Worm (Caenorhabditis elegans) whole organism, midembryonic: ENCODE measurements around the gene Y9C12A.1.

Source experiments
- T22C8.4 ChIP-seq: fragments of 200-800 bp; sonication (Bioruptor generic); IDR thresholded peaks from 2 replicates; pipeline ENCODE4 v1.3.6; 2022; ENCODE audit warnings: missing genetic modification characterization, missing compliant biosample characterization
- cog-1 ChIP-seq: sonication (generic microtip); optimal IDR thresholded peaks from 2 replicates; lab custom pipeline; 2016; ENCODE audit warnings: missing genetic modification characterization, missing compliant biosample characterization
- flt-1 ChIP-seq: fragments of 200-800 bp; sonication (Bioruptor generic); IDR thresholded peaks from 2 replicates; pipeline ENCODE4 v1.3.6; 2022; ENCODE audit warnings: missing genetic modification characterization, missing compliant biosample characterization
- klf-2 ChIP-seq: fragments of 200-800 bp; sonication (Bioruptor generic); conservative IDR thresholded peaks from 2 replicates; pipeline ENCODE4 v1.3.6; 2022; ENCODE audit warnings: missing genetic modification reagents, missing genetic modification characterization, missing compliant biosample characterization
- med-1 ChIP-seq: sonication (generic microtip); optimal IDR thresholded peaks from 2 replicates; lab custom pipeline; 2017; ENCODE audit warnings: missing genetic modification characterization, mild to moderate bottlenecking, missing compliant biosample characterization, antibody characterized with exemption, missing genetic modification reagents; ENCODE audit not compliant: insufficient read depth
- ref-1 ChIP-seq: fragments of 200-800 bp; sonication (Bioruptor generic); conservative IDR thresholded peaks from 2 replicates; pipeline ENCODE4 v1.3.6; 2022; ENCODE audit warnings: missing genetic modification reagents, missing genetic modification characterization, missing compliant biosample characterization
- tab-1 ChIP-seq: fragments of 200-800 bp; sonication (Bioruptor generic); IDR thresholded peaks from 2 replicates; pipeline ENCODE4 v1.3.6; 2022; ENCODE audit warnings: missing genetic modification characterization, missing compliant biosample characterization
- ztf-23 ChIP-seq: fragments of 200-800 bp; sonication (Bioruptor generic); IDR thresholded peaks from 2 replicates; pipeline ENCODE4 v1.3.6; 2022; ENCODE audit warnings: missing genetic modification reagents, missing genetic modification characterization, missing compliant biosample characterization
- ztf-29 ChIP-seq: fragments of 200-800 bp; sonication (Bioruptor generic); IDR thresholded peaks from 2 replicates; pipeline ENCODE4 v1.3.6; 2022; ENCODE audit warnings: missing genetic modification reagents, missing genetic modification characterization, missing compliant biosample characterization

Y9C12A.1 gene

DNA sequence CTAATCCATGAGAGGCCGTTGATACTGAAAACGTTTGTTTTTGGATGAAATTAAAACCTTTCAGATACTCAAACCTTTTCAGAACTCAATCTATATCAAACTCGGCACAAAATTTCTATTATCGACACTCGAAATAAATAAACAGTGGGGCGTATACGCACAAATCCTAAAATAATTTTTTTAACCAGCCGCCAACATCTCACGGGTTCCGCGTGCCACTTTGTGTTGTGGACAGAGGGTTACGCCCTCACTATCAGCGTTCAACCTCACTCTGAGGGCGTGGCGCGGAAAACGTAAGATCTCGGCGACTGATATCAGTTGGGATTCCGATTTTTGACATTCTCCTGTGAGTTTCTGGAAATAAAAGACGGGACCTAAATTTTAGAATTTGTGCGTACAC lies 1.2 kb downstream of the Y9C12A.1 start:
- TF ChIP-seq klf-2 (GFP tag; lab: Robert Waterston, UW), result no peak
- no peak for TF ChIP-seq med-1 (GFP tag; lab: Kevin White, UChicago)
- no peak for TF ChIP-seq ztf-23 (GFP tag; lab: Robert Waterston, UW)
- no peak for TF ChIP-seq cog-1 (tag; lab: Kevin White, UChicago)
- TF ChIP-seq flt-1 (GFP tag; lab: Robert Waterston, UW), result no peak
- no peak for TF ChIP-seq ztf-29 (GFP tag; lab: Robert Waterston, UW)
- TF ChIP-seq ref-1, result no peak
- TF ChIP-seq T22C8.4 (GFP tag; lab: Robert Waterston, UW), result no peak
- TF ChIP-seq tab-1 (GFP tag; lab: Robert Waterston, UW), result no peak

DNA sequence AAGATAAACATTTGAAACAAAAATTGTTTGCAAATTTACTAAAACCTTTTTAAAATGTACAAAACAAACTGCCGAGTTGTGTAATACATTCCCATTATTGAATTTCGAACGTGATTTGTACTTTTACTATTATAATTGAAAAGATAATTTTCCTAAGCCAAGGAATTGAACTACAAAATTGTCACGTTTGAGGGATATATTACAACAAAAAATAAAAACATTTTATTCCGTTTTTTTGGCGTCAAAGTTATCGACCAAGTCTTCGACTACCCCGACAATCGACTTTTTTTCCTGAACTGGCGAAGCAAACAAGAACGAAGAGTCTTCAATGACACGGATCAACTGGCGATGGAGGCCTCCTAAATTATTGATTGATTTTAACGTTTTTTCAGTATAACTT lies 1.7 kb downstream of the Y9C12A.1 start, which contains the start of gene T19D7.7:
Gene T19D7.7 (minus strand): TSS at position 101 of the 400 bp plus-strand sequence.
- TF ChIP-seq T22C8.4 (GFP tag; lab: Robert Waterston, UW) (no peak), med-1 (GFP tag; lab: Kevin White, UChicago) (no peak), tab-1 (GFP tag; lab: Robert Waterston, UW) (no peak), ref-1 (no peak)

DNA sequence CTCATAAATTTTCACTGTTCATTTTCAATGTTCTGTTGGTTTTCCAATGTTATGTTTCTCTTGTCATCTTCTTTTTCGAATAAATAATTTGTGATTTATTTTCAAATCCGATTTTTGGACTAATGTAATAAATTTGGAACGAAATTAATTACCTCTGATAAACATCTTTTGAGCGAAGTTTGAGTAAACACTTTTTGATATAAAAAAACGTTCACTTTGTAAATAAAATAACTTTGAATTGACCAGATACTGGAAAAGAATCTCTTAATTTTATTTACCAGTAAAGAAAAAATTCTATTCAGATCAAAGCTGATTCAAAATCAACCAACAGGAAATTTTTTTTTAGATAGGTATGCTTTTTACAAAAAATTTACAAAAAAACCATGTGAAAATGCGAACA lies 10.8 kb downstream of the Y9C12A.1 start, which contains the start of gene lgc-32:
Gene lgc-32 (plus strand): TSS at position 301 of the 400 bp plus-strand sequence.
- no peak for TF ChIP-seq T22C8.4 (GFP tag; lab: Robert Waterston, UW)
- no peak for TF ChIP-seq klf-2 (GFP tag; lab: Robert Waterston, UW)
- no peak for TF ChIP-seq cog-1 (tag; lab: Kevin White, UChicago)
- no peak for TF ChIP-seq ref-1
- no peak for TF ChIP-seq tab-1 (GFP tag; lab: Robert Waterston, UW)

DNA sequence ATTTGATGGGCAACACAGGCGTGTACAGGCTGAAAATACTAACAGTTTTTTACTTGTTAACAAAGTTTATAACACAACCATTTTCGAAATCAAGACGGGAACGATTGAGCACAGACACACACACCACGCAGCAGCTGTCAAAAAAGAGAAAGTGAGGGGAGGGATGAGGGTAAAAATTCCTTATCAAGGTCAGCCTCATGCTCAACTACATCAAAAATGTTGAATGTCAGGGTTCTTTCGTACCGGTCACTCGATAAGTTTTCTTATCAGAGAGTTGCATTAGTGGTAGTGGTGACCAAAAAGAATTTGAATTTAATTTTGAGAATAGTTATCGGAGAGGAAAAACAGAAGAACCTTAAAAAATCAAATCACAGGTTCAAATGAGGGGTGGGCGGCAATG lies 12.0 kb downstream of the Y9C12A.1 start, which contains the start of gene T19D7.6:
Gene T19D7.6 (minus strand): TSS at position 198 of the 400 bp plus-strand sequence.
- TF ChIP-seq cog-1 (tag; lab: Kevin White, UChicago) (no peak), ref-1 (no peak), T22C8.4 (GFP tag; lab: Robert Waterston, UW) (no peak), klf-2 (GFP tag; lab: Robert Waterston, UW) (no peak)

DNA sequence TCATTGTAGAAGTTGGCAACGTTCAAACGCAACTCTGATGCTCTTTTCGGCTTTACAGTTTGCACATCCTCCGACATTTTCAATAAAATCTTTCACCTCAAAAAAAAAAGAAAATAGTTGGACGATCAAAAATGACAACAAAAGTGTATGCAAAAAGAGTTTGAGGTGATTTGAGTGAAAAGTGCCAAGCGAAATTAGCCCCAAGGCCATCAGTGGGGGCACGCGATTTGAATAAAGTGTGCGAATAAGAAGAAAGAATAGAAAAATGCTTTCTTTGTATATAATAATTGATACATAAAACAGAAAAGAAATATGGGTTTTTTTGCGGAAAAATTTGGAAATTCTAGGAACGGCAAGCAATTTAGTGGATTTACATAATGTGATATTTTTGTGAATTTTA lies 16.5 kb downstream of the Y9C12A.1 start, which contains the start of gene T19D7.5:
Gene T19D7.5 (minus strand): TSS at position 101 of the 400 bp plus-strand sequence.
- TF ChIP-seq cog-1 (tag; lab: Kevin White, UChicago) (no peak), flt-1 (GFP tag; lab: Robert Waterston, UW) (no peak), ref-1 (no peak), med-1 (GFP tag; lab: Kevin White, UChicago) (no peak), T22C8.4 (GFP tag; lab: Robert Waterston, UW) (no peak), ztf-29 (GFP tag; lab: Robert Waterston, UW) (no peak), klf-2 (GFP tag; lab: Robert Waterston, UW) (no peak), ztf-23 (GFP tag; lab: Robert Waterston, UW) (no peak), tab-1 (GFP tag; lab: Robert Waterston, UW) (no peak)

DNA sequence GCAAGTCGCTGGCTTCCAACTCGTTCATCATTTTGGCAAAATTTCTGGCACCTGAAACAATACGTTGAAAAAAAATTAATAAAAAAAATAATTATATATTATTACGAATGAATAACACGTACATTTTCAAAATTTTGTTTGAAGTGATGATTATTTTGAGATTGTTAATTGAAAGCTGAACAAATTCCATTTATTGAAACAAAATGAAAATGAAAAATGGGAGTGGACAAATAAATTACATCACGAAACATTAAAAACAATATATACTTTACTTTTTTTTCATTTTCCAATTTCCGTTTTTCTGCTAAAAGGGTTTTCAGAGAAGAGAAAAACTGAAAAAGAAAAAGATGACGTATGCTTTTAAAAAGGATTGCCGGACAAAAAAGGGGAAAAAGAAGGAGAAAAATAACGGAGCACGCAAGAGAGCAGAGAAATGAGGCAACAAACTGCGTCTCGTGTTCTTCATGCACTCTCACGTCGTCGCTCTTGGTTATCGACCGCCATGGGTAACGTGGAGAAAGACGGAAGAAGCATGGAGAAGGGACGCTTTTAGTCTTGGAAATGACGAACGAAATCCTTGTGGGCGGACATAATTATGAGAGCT lies 20.8 kb downstream of the Y9C12A.1 start, which contains the start of gene rund-1:
Gene rund-1 (minus strand): TSS at position 51 of the 604 bp plus-strand sequence.
- TF ChIP-seq ztf-23 (GFP tag; lab: Robert Waterston, UW) (no peak), ztf-29 (GFP tag; lab: Robert Waterston, UW) (no peak), T22C8.4 (GFP tag; lab: Robert Waterston, UW) (no peak), tab-1 (GFP tag; lab: Robert Waterston, UW) (no peak), klf-2 (GFP tag; lab: Robert Waterston, UW) (no peak), ref-1 (no peak), med-1 (GFP tag; lab: Kevin White, UChicago) (no peak)

DNA sequence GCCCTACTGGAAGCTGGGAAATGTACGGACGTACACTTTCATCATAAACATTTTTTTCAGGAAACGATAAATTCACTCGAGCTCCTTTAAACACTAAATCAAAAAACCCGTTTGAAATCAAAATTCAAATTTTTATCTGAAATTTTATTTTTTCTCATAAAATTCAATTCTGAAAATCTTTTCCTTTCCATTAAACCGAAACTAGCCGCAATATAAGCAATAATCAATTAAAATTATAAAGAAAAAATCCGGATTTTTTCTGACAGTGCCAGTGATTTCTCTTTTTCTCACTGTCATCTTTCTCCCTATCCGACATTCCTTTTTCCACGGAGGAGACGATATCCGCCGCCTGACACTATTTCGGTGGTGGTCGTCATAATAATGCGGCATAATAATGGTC lies 26.7 kb downstream of the Y9C12A.1 start, which contains the start of gene lpr-7:
Gene lpr-7 (plus strand): TSS at position 301 of the 400 bp plus-strand sequence.
- TF ChIP-seq klf-2 (GFP tag; lab: Robert Waterston, UW) (no peak), flt-1 (GFP tag; lab: Robert Waterston, UW) (no peak), ref-1 (no peak), ztf-23 (GFP tag; lab: Robert Waterston, UW) (no peak), tab-1 (GFP tag; lab: Robert Waterston, UW) (no peak), med-1 (GFP tag; lab: Kevin White, UChicago) (no peak), cog-1 (tag; lab: Kevin White, UChicago) (no peak), ztf-29 (GFP tag; lab: Robert Waterston, UW) (no peak)

DNA sequence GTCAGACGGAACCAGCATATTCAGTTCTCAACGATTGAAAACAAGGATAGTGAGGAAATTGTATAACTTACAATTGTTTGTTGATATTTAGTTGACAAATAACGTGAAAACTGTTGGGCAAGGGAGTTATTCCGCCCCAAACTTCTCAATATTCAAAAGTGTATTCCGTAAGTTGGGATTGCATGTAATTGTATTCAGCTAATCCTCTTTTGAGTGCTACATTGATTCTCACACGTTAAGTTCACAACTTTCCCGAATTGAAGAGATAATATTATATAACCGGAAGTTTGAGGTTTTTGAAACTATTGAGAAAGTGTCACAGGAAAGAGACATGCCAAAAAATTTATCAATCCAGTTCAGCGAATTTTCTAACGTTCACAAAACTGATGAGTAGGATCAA lies 27.8 kb downstream of the Y9C12A.1 start, which contains the start of gene ifc-2:
Gene ifc-2 (minus strand): TSS at position 101 of the 400 bp plus-strand sequence.
- TF ChIP-seq med-1 (GFP tag; lab: Kevin White, UChicago) (no peak), ref-1 (no peak), tab-1 (GFP tag; lab: Robert Waterston, UW) (no peak), T22C8.4 (GFP tag; lab: Robert Waterston, UW) (no peak), ztf-23 (GFP tag; lab: Robert Waterston, UW) (no peak), klf-2 (GFP tag; lab: Robert Waterston, UW) (no peak), flt-1 (GFP tag; lab: Robert Waterston, UW) (no peak), ztf-29 (GFP tag; lab: Robert Waterston, UW) (no peak), cog-1 (tag; lab: Kevin White, UChicago) (no peak)

DNA sequence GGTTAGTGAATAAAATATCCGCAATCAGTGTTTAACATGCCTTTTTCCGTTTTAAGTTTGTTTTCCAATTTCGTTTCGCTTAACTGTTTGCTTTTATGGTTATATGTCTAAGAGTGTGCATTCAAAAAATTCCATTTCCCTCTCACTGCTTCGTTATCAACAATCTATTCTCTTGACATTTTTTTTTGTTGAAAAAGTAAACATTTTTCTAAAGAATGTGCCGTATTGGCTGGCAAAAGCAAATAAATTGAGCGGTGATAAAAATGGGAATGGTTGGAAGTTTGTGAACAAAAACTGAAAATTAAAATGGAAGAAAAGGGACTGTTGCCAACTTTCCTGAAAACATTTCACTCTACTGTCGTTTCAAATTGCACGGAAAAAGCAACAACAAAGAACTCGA lies 31.0 kb downstream of the Y9C12A.1 start:
- TF ChIP-seq tab-1 (GFP tag; lab: Robert Waterston, UW) (no peak), ref-1 (no peak), ztf-29 (GFP tag; lab: Robert Waterston, UW) (no peak), med-1 (GFP tag; lab: Kevin White, UChicago) (no peak), klf-2 (GFP tag; lab: Robert Waterston, UW) (no peak), T22C8.4 (GFP tag; lab: Robert Waterston, UW) (no peak), flt-1 (GFP tag; lab: Robert Waterston, UW) (no peak), ztf-23 (GFP tag; lab: Robert Waterston, UW) (no peak), cog-1 (tag; lab: Kevin White, UChicago) (no peak)
